Fruit fly (Drosophila melanogaster) S2 (cell line): ENCODE data around the gene CG31661.

Experiments
- CG8478 ChIP-seq: fragments of >200 bp; optimal IDR thresholded peaks from 2 replicates; lab custom pipeline; 2018
- CTCF ChIP-seq, 2 experiments: fragments of >200 bp; optimal IDR thresholded peaks; 2 replicates each; lab custom pipeline; 2018

DNA sequence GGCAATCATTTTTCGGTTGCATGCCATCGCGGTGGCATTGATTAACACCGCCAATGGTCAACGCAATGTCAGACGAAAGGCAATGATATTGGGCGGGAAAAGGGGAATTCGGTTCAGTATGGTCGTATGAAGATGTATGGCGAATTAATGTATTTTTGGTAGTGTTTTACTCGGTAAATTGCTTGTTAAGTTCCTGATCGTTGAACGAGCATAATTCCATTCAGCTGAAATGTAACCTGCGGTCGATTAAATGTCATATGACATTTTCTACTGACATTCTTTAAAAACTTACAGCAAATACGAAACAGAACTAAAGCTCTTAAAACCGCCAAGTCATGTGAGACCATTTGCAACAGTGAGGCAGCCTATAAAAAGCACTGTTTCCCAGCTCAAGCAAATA is 23.1 kb downstream of the CG31661 start, which contains the start of gene Or22a:
- TF ChIP-seq CTCF (optimal IDR thresholded peaks at IDR 0.05; lab: Kevin White, UChicago) (no peak), CG8478 (lab: Kevin White, UChicago) (no peak)
